Worm (Caenorhabditis elegans) whole organism, L4/young adult: ENCODE results near the gene ugt-39.

Source experiments
- W03F9.2 ChIP-seq: fragments of 150-350 bp; optimal IDR thresholded peaks from 2 replicates; lab custom pipeline; 2014; ENCODE audit warnings: missing biosample characterization, missing genetic modification characterization
- him-1 ChIP-seq: sonication (generic microtip); optimal IDR thresholded peaks from 2 replicates; lab custom pipeline; 2016; ENCODE audit warnings: missing genotype, missing genetic modification reagents, missing genetic modification characterization, missing compliant biosample characterization

- TF ChIP-seq him-1 (tag; lab: Kevin White, UChicago) (peak; percentile 52), W03F9.2 (tag; lab: Kevin White, UChicago) (peak; percentile 93)
These were observed 39.6 kb downstream of the ugt-39 start, which contains the start of gene F09G2.2 for ce11 chrV:7196498-7196966.
